Worm (Caenorhabditis elegans) whole organism, L1 larva: ENCODE data around the gene aak-1.

Source experiments
- C04F5.9 ChIP-seq: sonication (generic microtip); optimal IDR thresholded peaks from 2 replicates; lab custom pipeline; 2016; ENCODE audit warnings: missing genetic modification characterization, missing compliant biosample characterization
- C34B4.2 ChIP-seq: sonication (generic microtip); optimal IDR thresholded peaks from 2 replicates; lab custom pipeline; 2017; ENCODE audit warnings: mild to moderate bottlenecking, missing genetic modification characterization, missing compliant biosample characterization
- aha-1 ChIP-seq: fragments of 150-350 bp; optimal IDR thresholded peaks from 2 replicates; lab custom pipeline; 2014; ENCODE audit warnings: missing biosample characterization, missing genetic modification characterization
- alr-1 ChIP-seq: fragments of 200-800 bp; sonication (Bioruptor generic); optimal IDR thresholded peaks from 2 replicates; lab custom pipeline; 2018; ENCODE audit warnings: borderline replicate concordance, mild to moderate bottlenecking, missing genetic modification characterization, missing compliant biosample characterization
- ceh-8 ChIP-seq: fragments of 200-800 bp; sonication (Bioruptor generic); optimal IDR thresholded peaks from 2 replicates; lab custom pipeline; 2018; ENCODE audit warnings: mild to moderate bottlenecking, missing genetic modification characterization, moderate library complexity, missing compliant biosample characterization
- ceh-82 ChIP-seq, 3 experiments: fragments of 150-350 bp in 1 of 3; sonication (generic microtip) in 2 of 3; optimal IDR thresholded peaks; 2 replicates each; lab custom pipeline; 2014 to 2017; ENCODE audit warnings: missing biosample characterization in 3 of 3, missing genetic modification characterization in 3 of 3
- ceh-90 ChIP-seq: sonication (generic microtip); optimal IDR thresholded peaks from 2 replicates; lab custom pipeline; 2016; ENCODE audit warnings: missing genetic modification characterization, missing compliant biosample characterization
- dpl-1 ChIP-seq, 3 experiments: fragments of 150-350 bp in 2 of 3; sonication (generic microtip) in 1 of 3; optimal IDR thresholded peaks; 2 replicates each; lab custom pipeline; 2014 to 2017; ENCODE audit warnings: missing biosample characterization in 3 of 3, missing genetic modification characterization in 3 of 3, missing genetic modification reagents in 3 of 3
- efl-1 ChIP-seq, 4 experiments: fragments of 150-350 bp; optimal IDR thresholded peaks in 3 of 4; peaks in 1 of 4; 1 replicate in 1 of 4; 2 replicates in 3 of 4; lab custom pipeline; 2014; ENCODE audit warnings: missing biosample characterization in 2 of 4, missing genetic modification characterization in 2 of 4, missing genetic modification reagents in 2 of 4
- fkh-8 ChIP-seq: sonication (generic microtip); optimal IDR thresholded peaks from 2 replicates; lab custom pipeline; 2016; ENCODE audit warnings: mild to moderate bottlenecking, missing genetic modification characterization, missing compliant biosample characterization
- fos-1 ChIP-seq: fragments of 150-350 bp; optimal IDR thresholded peaks from 2 replicates; lab custom pipeline; 2014; ENCODE audit warnings: missing biosample characterization, missing genetic modification characterization
- grh-1 ChIP-seq: fragments of 200-800 bp; sonication (Bioruptor generic); IDR thresholded peaks from 2 replicates; pipeline ENCODE4 v1.3.6; 2022; ENCODE audit warnings: missing genetic modification reagents, missing genetic modification characterization, missing compliant biosample characterization
- hlh-17 ChIP-seq: fragments of 200-800 bp; sonication (Bioruptor generic); optimal IDR thresholded peaks from 2 replicates; lab custom pipeline; 2018; ENCODE audit warnings: missing genetic modification characterization, mild to moderate bottlenecking, missing compliant biosample characterization, moderate library complexity, borderline replicate concordance
- irx-1 ChIP-seq: sonication (generic microtip); optimal IDR thresholded peaks from 2 replicates; lab custom pipeline; 2016; ENCODE audit warnings: missing genetic modification characterization, missing compliant biosample characterization
- jun-1 ChIP-seq: fragments of 150-350 bp; optimal IDR thresholded peaks from 2 replicates; lab custom pipeline; 2014; ENCODE audit warnings: missing biosample characterization, missing genetic modification reagents, missing genetic modification characterization
- lin-15B ChIP-seq: fragments of 150-350 bp; sonication (generic microtip); optimal IDR thresholded peaks from 3 replicates; lab custom pipeline; 2014; ENCODE audit warnings: missing biosample characterization, missing genetic modification characterization
- lin-35 ChIP-seq, 2 experiments: fragments of 150-350 bp; optimal IDR thresholded peaks; 2 replicates each; lab custom pipeline; 2014; ENCODE audit warnings: missing biosample characterization in 2 of 2, missing genetic modification characterization in 2 of 2, missing genetic modification reagents in 2 of 2
- lin-39 ChIP-seq: fragments of 150-350 bp; optimal IDR thresholded peaks from 2 replicates; lab custom pipeline; 2014; ENCODE audit warnings: missing biosample characterization, missing genetic modification reagents, missing genetic modification characterization
- lir-3 ChIP-seq: sonication (generic microtip); optimal IDR thresholded peaks from 2 replicates; lab custom pipeline; 2016; ENCODE audit warnings: mild to moderate bottlenecking, missing genetic modification characterization, moderate library complexity, missing compliant biosample characterization; ENCODE audit not compliant: poor library complexity
- lsy-2 ChIP-seq, 2 experiments: fragments of 150-350 bp; optimal IDR thresholded peaks; 2 replicates each; lab custom pipeline; 2014; ENCODE audit warnings: missing biosample characterization in 2 of 2, missing genetic modification characterization in 2 of 2
- mef-2 ChIP-seq: fragments of 150-350 bp; optimal IDR thresholded peaks from 2 replicates; lab custom pipeline; 2014; ENCODE audit warnings: missing biosample characterization, missing genetic modification characterization
- mep-1 ChIP-seq: fragments of 150-350 bp; optimal IDR thresholded peaks from 2 replicates; lab custom pipeline; 2014; ENCODE audit warnings: missing biosample characterization, missing genetic modification characterization
- nhr-11 ChIP-seq: fragments of 150-350 bp; optimal IDR thresholded peaks from 2 replicates; lab custom pipeline; 2014; ENCODE audit warnings: missing biosample characterization, missing genetic modification characterization
- nhr-19 ChIP-seq: fragments of 200-800 bp; sonication (Bioruptor generic); conservative IDR thresholded peaks from 2 replicates; pipeline ENCODE4 v1.3.6; 2022; ENCODE audit warnings: missing genetic modification characterization, missing compliant biosample characterization
- nhr-47 ChIP-seq: sonication (generic microtip); optimal IDR thresholded peaks from 2 replicates; lab custom pipeline; 2016; ENCODE audit warnings: mild to moderate bottlenecking, missing genetic modification characterization, moderate library complexity, missing compliant biosample characterization
- nhr-76 ChIP-seq: sonication (generic microtip); optimal IDR thresholded peaks from 2 replicates; lab custom pipeline; 2017; ENCODE audit warnings: missing biosample characterization, missing genetic modification characterization
- nhr-84 ChIP-seq: sonication (generic microtip); optimal IDR thresholded peaks from 2 replicates; lab custom pipeline; 2017; ENCODE audit warnings: missing biosample characterization, missing genetic modification characterization
- pqm-1 ChIP-seq: sonication (generic microtip); optimal IDR thresholded peaks from 3 replicates; lab custom pipeline; 2017; ENCODE audit warnings: missing biosample characterization, missing genetic modification characterization
- skn-1 ChIP-seq: fragments of 150-350 bp; optimal IDR thresholded peaks from 2 replicates; lab custom pipeline; 2014; ENCODE audit warnings: missing biosample characterization, missing genetic modification characterization
- snpc-4 ChIP-seq: fragments of 150-350 bp; optimal IDR thresholded peaks from 2 replicates; lab custom pipeline; 2014; ENCODE audit warnings: missing biosample characterization, missing genetic modification characterization
- snu-23 ChIP-seq: sonication (generic microtip); optimal IDR thresholded peaks from 2 replicates; lab custom pipeline; 2016; ENCODE audit warnings: missing genetic modification characterization, missing compliant biosample characterization
- sox-4 ChIP-seq: sonication (generic microtip); optimal IDR thresholded peaks from 2 replicates; lab custom pipeline; 2016; ENCODE audit warnings: missing genetic modification characterization, missing compliant biosample characterization
- unc-30 ChIP-seq: sonication (generic microtip); optimal IDR thresholded peaks from 2 replicates; lab custom pipeline; 2017; ENCODE audit warnings: missing biosample characterization, missing genetic modification characterization
- unc-62 ChIP-seq: fragments of 150-350 bp; optimal IDR thresholded peaks from 2 replicates; lab custom pipeline; 2014; ENCODE audit warnings: missing biosample characterization, missing genetic modification reagents, missing genetic modification characterization
- unc-98 ChIP-seq: fragments of 200-800 bp; sonication (Bioruptor generic); IDR thresholded peaks from 2 replicates; pipeline ENCODE4 v1.3.6; 2022; ENCODE audit warnings: missing genetic modification characterization, missing compliant biosample characterization
- xbp-1 ChIP-seq: sonication (generic microtip); optimal IDR thresholded peaks from 2 replicates; lab custom pipeline; 2016; ENCODE audit warnings: missing genetic modification characterization, missing compliant biosample characterization
- zip-4 ChIP-seq: fragments of 200-800 bp; sonication (Bioruptor generic); optimal IDR thresholded peaks from 2 replicates; lab custom pipeline; 2018; ENCODE audit warnings: mild to moderate bottlenecking, missing genetic modification characterization, moderate library complexity, missing compliant biosample characterization

The aak-1 gene

DNA sequence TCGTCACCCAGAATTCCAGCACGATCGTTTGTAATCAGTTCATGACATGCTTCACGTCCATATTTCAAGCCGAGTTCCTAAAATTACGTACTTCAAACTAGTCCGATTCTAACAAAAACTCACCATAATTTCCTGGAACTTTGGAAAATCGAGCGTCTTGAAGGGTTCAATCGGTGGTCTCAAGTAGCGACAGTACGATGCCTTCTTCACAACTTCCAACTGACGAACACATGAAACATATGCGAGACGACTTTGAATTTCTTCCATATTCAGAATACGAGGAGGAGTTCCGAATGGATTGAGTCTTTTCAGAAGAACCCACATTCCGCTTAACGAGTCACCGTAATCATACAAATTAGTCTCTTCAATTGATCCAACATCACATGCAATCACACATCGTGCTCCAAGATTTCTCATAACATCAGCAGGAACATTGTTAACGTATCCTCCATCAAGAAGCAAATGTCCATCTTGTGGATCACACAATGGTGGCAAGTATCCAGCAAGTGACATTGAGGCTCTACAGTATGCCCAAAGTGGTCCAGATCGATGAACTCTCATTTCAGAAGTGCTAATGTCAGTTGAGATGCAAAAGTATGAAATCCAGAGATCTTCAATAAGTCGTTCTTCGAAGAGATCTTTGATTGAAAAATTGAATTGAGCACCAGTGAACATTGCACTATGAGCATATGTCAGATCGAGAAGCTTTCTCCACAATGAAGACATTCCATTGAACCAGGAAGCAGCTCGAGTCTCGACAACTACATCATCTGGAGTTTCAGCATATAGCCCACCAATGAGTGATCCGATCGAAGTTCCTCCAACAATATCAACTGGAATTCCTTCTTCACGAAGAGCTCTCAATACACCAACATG is 34.6 kb downstream of the aak-1 start:
- TF ChIP-seq ceh-90 (no peak), efl-1 (optimal IDR thresholded peaks at IDR 0.05; lab: Kevin White, UChicago) (no peak), efl-1 (GFP tag; optimal IDR thresholded peaks at IDR 0.05 in 1 of 2; lab: Kevin White, UChicago) (peak in 1 of 2 experiments; percentile 64), nhr-76 (no peak), nhr-47 (tag; lab: Kevin White, UChicago) (no peak)

DNA sequence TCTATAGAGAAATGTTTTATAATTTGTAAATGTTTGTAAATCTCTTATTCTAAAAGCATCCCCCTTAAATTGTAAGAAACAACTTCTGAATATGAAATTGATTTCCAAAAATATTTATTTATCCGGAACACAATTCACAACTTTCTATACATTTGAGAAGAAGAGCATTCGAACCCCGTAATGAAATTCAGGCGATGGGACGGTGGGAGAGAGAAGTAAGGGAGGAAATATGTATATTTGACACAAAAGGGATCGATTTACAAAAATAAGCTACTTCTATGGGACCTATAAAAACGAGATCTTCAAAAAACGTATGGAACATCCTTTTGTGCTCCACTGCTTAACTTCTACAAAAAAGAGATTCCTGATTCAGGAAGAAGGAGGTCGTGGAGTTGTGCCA is 35.7 kb downstream of the aak-1 start:
- TF ChIP-seq irx-1 (tag; lab: Kevin White, UChicago) (no peak), nhr-11 (tag; lab: Kevin White, UChicago) (no peak), unc-62 (no peak), xbp-1 (tag; lab: Kevin White, UChicago) (no peak), nhr-19 (GFP tag; lab: Robert Waterston, UW) (no peak), alr-1 (tag; lab: Kevin White, UChicago) (no peak)

DNA sequence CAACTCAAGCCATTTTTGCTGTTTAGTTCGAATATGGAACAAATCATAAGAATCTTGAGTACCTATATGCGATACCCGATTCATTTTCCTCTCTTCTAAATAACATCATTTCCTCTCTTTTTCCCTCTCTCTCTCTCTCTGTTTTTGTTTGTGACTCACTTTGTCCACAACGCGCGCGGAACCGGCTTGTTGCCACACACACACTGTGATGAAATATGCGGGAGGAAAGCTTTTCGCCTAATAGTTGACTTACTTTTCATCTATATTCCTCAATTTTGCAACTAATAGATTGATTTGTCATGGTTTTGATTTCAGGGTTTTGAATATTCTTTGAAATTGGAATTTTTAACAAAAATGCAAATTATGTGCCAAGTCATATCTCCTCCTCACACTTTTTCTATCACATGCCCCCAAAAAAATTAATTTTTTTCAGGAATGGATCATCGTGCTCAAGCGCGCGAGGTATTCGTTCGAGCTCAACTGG is 41.1 kb downstream of the aak-1 start, which contains the start of gene hipr-1:
Gene hipr-1 (plus strand): TSS at position 434 of the 484 bp plus-strand sequence.
- TF ChIP-seq aha-1 (tag; lab: Kevin White, UChicago): no peak
- no peak for TF ChIP-seq efl-1 (optimal IDR thresholded peaks at IDR 0.05; lab: Kevin White, UChicago)
- TF ChIP-seq efl-1 (GFP tag; optimal IDR thresholded peaks at IDR 0.05 in 1 of 2; lab: Kevin White, UChicago): peak in 1 of 2 experiments; percentile 88
- TF ChIP-seq, all 84 proteins: peak for 1

DNA sequence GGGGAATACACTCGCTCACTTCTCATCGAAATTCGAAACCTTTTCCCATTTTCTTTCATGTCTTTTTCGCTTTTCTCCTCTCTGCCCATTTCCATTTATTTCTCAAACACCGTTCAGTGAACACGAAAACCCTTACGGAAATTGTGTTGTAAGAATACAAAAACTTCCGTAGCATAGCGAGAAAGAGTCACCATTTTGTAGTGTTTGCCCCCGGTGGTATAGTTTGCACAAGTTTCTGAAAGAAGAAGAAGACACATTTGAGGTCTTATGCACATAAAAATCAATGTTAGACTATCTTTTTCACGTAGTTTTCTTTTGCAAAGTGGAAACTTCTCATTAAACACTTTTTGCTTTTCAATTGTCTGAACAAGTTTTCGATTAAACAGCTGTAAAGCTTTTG is 41.8 kb downstream of the aak-1 start:
- no peak for TF ChIP-seq hlh-17 (GFP tag; lab: Kevin White, UChicago)
- TF ChIP-seq unc-98 (GFP tag; lab: Robert Waterston, UW): no peak
- TF ChIP-seq skn-1 (tag; lab: Kevin White, UChicago): no peak
- no peak for TF ChIP-seq lin-35 (GFP tag; optimal IDR thresholded peaks at IDR 0.05; lab: Kevin White, UChicago)
- TF ChIP-seq fkh-8 (tag; lab: Kevin White, UChicago): no peak
- no peak for TF ChIP-seq C04F5.9 (tag; lab: Kevin White, UChicago)
- no peak for TF ChIP-seq mep-1
- TF ChIP-seq lin-39 (tag; lab: Kevin White, UChicago): no peak
- TF ChIP-seq grh-1: no peak
- no peak for TF ChIP-seq snpc-4 (tag; lab: Kevin White, UChicago)
- no peak for TF ChIP-seq C34B4.2 (tag; lab: Kevin White, UChicago)
- no peak for TF ChIP-seq jun-1 (tag; lab: Kevin White, UChicago)
- TF ChIP-seq aha-1 (tag; lab: Kevin White, UChicago): no peak
- no peak for TF ChIP-seq xbp-1 (tag; lab: Kevin White, UChicago)
- TF ChIP-seq zip-4 (GFP tag; lab: Kevin White, UChicago): no peak

DNA sequence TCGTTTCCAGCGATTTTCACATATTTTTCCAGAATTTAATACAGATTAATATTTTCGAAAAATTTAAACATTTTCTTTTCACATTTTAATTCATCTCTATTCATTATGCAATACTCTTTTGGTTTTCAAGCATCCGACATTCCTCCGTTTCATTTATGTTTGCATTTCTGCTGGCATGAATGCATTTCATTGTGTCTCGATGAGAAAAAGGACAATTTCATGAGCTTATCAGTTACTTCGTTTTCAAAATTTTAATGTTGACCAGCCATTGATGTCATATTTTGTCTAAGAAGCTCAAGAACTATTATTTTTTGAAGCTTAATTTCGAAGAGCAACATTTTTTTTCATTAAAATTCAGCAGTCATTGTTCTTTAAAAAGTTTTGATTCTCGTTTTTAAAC is 42.3 kb downstream of the aak-1 start:
- TF ChIP-seq nhr-11 (tag; lab: Kevin White, UChicago) (no peak), lin-35 (GFP tag; optimal IDR thresholded peaks at IDR 0.05; lab: Kevin White, UChicago) (peak in 1 of 2 experiments; percentile 11), lin-39 (tag; lab: Kevin White, UChicago) (no peak)

DNA sequence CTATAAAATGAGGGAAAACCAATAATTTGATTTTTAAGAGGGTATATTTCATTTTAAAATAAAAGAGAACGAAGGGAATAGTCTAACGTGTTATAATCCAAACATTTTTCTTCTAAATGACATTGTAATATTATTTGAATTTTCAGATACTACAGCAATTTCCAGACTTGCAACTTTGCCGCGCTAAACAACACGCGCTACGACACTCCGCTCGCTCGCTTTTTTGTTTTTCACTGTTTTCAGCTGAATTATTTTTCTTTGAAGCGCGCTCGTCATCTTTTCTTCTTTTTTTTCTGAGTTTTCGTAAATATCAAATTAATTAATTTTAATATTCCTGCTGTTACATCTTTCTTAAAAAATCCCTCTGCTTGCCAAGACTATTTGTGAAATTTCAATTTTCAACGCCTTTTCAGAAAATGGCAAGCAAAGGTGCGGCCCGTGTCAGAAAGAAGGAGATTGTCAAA is 43.6 kb downstream of the aak-1 start, which contains the start of gene mrpl-11:
Gene mrpl-11 (plus strand): TSS at position 414 of the 464 bp plus-strand sequence.
- no peak for TF ChIP-seq nhr-84 (tag; lab: Kevin White, UChicago)
- no peak for TF ChIP-seq unc-98 (GFP tag; lab: Robert Waterston, UW)
- TF ChIP-seq hlh-17 (GFP tag; lab: Kevin White, UChicago): no peak
- no peak for TF ChIP-seq lin-15B (tag; lab: Kevin White, UChicago)
- TF ChIP-seq unc-30 (tag; lab: Kevin White, UChicago): no peak
- TF ChIP-seq efl-1 (optimal IDR thresholded peaks at IDR 0.05; lab: Kevin White, UChicago): peak in 1 of 2 experiments; percentile 33
- TF ChIP-seq efl-1 (GFP tag; optimal IDR thresholded peaks at IDR 0.05 in 1 of 2; lab: Kevin White, UChicago): peak; percentile 33 to 89
- TF ChIP-seq pqm-1 (tag; lab: Kevin White, UChicago): no peak
- no peak for TF ChIP-seq fkh-8 (tag; lab: Kevin White, UChicago)
- no peak for TF ChIP-seq jun-1 (tag; lab: Kevin White, UChicago)
- peak; percentile 21 for TF ChIP-seq snu-23
- TF ChIP-seq mep-1: no peak
- TF ChIP-seq lin-35 (GFP tag; optimal IDR thresholded peaks at IDR 0.05; lab: Kevin White, UChicago): peak; percentile 4 to 48
- TF ChIP-seq dpl-1 (GFP tag; optimal IDR thresholded peaks at IDR 0.05; lab: Kevin White, UChicago): peak in 2 of 3 experiments; percentile 8 to 34
- no peak for TF ChIP-seq sox-4 (tag; lab: Kevin White, UChicago)
- TF ChIP-seq fos-1 (tag; lab: Kevin White, UChicago): no peak
- no peak for TF ChIP-seq mef-2 (tag; lab: Kevin White, UChicago)
- peak in 1 of 2 experiments; percentile 45 for TF ChIP-seq lsy-2 (tag; optimal IDR thresholded peaks at IDR 0.05; lab: Kevin White, UChicago)
- no peak for TF ChIP-seq ceh-8 (GFP tag; lab: Kevin White, UChicago)
- no peak for TF ChIP-seq lir-3 (tag; lab: Kevin White, UChicago)
- TF ChIP-seq ceh-82 (tag; optimal IDR thresholded peaks at IDR 0.05; lab: Kevin White, UChicago): peak in 1 of 3 experiments; percentile 6
